Worm (Caenorhabditis elegans) whole organism, L3 larva: ENCODE results near the gene F54D10.9.

Experiments used
- R02D3.7 ChIP-seq: fragments of 150-350 bp; optimal IDR thresholded peaks from 2 replicates; lab custom pipeline; 2014; ENCODE audit warnings: missing biosample characterization, missing genetic modification characterization
- aly-2 ChIP-seq: fragments of 150-350 bp; optimal IDR thresholded peaks from 2 replicates; lab custom pipeline; 2014; ENCODE audit warnings: missing biosample characterization, missing genetic modification characterization
- ama-1 ChIP-seq: fragments of 150-350 bp; optimal IDR thresholded peaks from 2 replicates; lab custom pipeline; 2018
- ceh-28 ChIP-seq: fragments of 150-350 bp; optimal IDR thresholded peaks from 2 replicates; lab custom pipeline; 2014; ENCODE audit warnings: missing biosample characterization, missing genetic modification reagents, missing genetic modification characterization
- ceh-9 ChIP-seq: sonication (generic microtip); optimal IDR thresholded peaks from 2 replicates; lab custom pipeline; 2018; ENCODE audit warnings: missing biosample characterization, missing genetic modification characterization
- daf-12 ChIP-seq: fragments of 150-350 bp; optimal IDR thresholded peaks from 2 replicates; lab custom pipeline; 2014; ENCODE audit warnings: missing biosample characterization, missing genetic modification reagents, missing genetic modification characterization
- egl-5 ChIP-seq: fragments of 150-350 bp; optimal IDR thresholded peaks from 2 replicates; lab custom pipeline; 2017; ENCODE audit warnings: missing biosample characterization, missing genetic modification reagents, missing genetic modification characterization, inconsistent platforms
- elt-1 ChIP-seq: fragments of 150-350 bp; optimal IDR thresholded peaks from 2 replicates; lab custom pipeline; 2014; ENCODE audit warnings: missing biosample characterization, missing genetic modification characterization
- elt-2 ChIP-seq: sonication (generic microtip); optimal IDR thresholded peaks from 2 replicates; lab custom pipeline; 2016; ENCODE audit warnings: missing genetic modification reagents, mild to moderate bottlenecking, missing genetic modification characterization, missing compliant biosample characterization
- elt-3 ChIP-seq, 3 experiments: fragments of 150-350 bp in 1 of 3; sonication (generic microtip) in 2 of 3; optimal IDR thresholded peaks; 2 replicates in 2 of 3; 4 replicates in 1 of 3; lab custom pipeline; 2014 to 2017; ENCODE audit warnings: missing biosample characterization in 3 of 3, missing genetic modification characterization in 3 of 3
- eor-1 ChIP-seq, 2 experiments: fragments of 150-350 bp; optimal IDR thresholded peaks; 2 replicates each; lab custom pipeline; 2014 to 2018; ENCODE audit warnings: missing biosample characterization in 2 of 2, missing genetic modification characterization in 2 of 2
- fkh-10 ChIP-seq: sonication (generic microtip); optimal IDR thresholded peaks from 2 replicates; lab custom pipeline; 2017; ENCODE audit warnings: missing biosample characterization, missing genetic modification reagents, missing genetic modification characterization
- fkh-2 ChIP-seq: fragments of 150-350 bp; optimal IDR thresholded peaks from 2 replicates; lab custom pipeline; 2014; ENCODE audit warnings: missing biosample characterization, missing genetic modification reagents, missing genetic modification characterization
- fos-1 ChIP-seq: fragments of 150-350 bp; optimal IDR thresholded peaks from 2 replicates; lab custom pipeline; 2014; ENCODE audit warnings: missing biosample characterization, missing genetic modification characterization
- jun-1 ChIP-seq: fragments of 150-350 bp; optimal IDR thresholded peaks from 2 replicates; lab custom pipeline; 2014; ENCODE audit warnings: missing biosample characterization, missing genetic modification reagents, missing genetic modification characterization
- lin-15B ChIP-seq: fragments of 150-350 bp; optimal IDR thresholded peaks from 2 replicates; lab custom pipeline; 2014; ENCODE audit warnings: missing biosample characterization, missing genetic modification characterization
- lin-39 ChIP-seq: fragments of 150-350 bp; optimal IDR thresholded peaks from 2 replicates; lab custom pipeline; 2018; ENCODE audit warnings: missing biosample characterization, missing genetic modification reagents, missing genetic modification characterization
- nfya-1 ChIP-seq: sonication (generic microtip); optimal IDR thresholded peaks from 2 replicates; lab custom pipeline; 2017; ENCODE audit warnings: missing genetic modification characterization, mild to moderate bottlenecking, missing compliant biosample characterization, antibody characterized with exemption, moderate library complexity; ENCODE audit not compliant: insufficient read depth
- nhr-11 ChIP-seq: fragments of 150-350 bp; optimal IDR thresholded peaks from 2 replicates; lab custom pipeline; 2014; ENCODE audit warnings: missing biosample characterization, missing genetic modification characterization
- nhr-23 ChIP-seq: fragments of 150-350 bp; optimal IDR thresholded peaks from 2 replicates; lab custom pipeline; 2014; ENCODE audit warnings: missing biosample characterization, missing genetic modification reagents, missing genetic modification characterization
- nhr-237 ChIP-seq: fragments of 150-350 bp; optimal IDR thresholded peaks from 2 replicates; lab custom pipeline; 2014; ENCODE audit warnings: missing biosample characterization, missing genetic modification characterization
- nhr-25 ChIP-seq: sonication (generic microtip); optimal IDR thresholded peaks from 2 replicates; lab custom pipeline; 2017; ENCODE audit warnings: missing biosample characterization, missing genetic modification characterization
- nhr-28 ChIP-seq: fragments of 150-350 bp; optimal IDR thresholded peaks from 2 replicates; lab custom pipeline; 2014; ENCODE audit warnings: missing biosample characterization, missing genetic modification characterization
- nhr-43 ChIP-seq: sonication (generic microtip); optimal IDR thresholded peaks from 2 replicates; lab custom pipeline; 2016; ENCODE audit warnings: mild to moderate bottlenecking, missing genetic modification characterization, missing compliant biosample characterization; ENCODE audit not compliant: poor library complexity, severe bottlenecking
- nhr-67 ChIP-seq: fragments of 150-350 bp; optimal IDR thresholded peaks from 2 replicates; lab custom pipeline; 2014; ENCODE audit warnings: missing biosample characterization, missing genetic modification characterization
- nhr-77 ChIP-seq: fragments of 150-350 bp; optimal IDR thresholded peaks from 2 replicates; lab custom pipeline; 2014; ENCODE audit warnings: missing biosample characterization, missing genetic modification characterization
- pqm-1 ChIP-seq: fragments of 150-350 bp; optimal IDR thresholded peaks from 2 replicates; lab custom pipeline; 2017; ENCODE audit warnings: missing biosample characterization, missing genetic modification characterization, inconsistent platforms
- skn-1 ChIP-seq: fragments of 150-350 bp; optimal IDR thresholded peaks from 2 replicates; lab custom pipeline; 2014; ENCODE audit warnings: missing biosample characterization, missing genetic modification characterization
- tbx-2 ChIP-seq: sonication (generic microtip); optimal IDR thresholded peaks from 2 replicates; lab custom pipeline; 2016; ENCODE audit warnings: mild to moderate bottlenecking, missing genetic modification characterization, missing compliant biosample characterization
- unc-62 ChIP-seq: fragments of 150-350 bp; sonication (generic microtip); optimal IDR thresholded peaks from 4 replicates; lab custom pipeline; 2014; ENCODE audit warnings: missing biosample characterization, missing genetic modification reagents, missing genetic modification characterization
- zag-1 ChIP-seq: fragments of 150-350 bp; optimal IDR thresholded peaks from 2 replicates; lab custom pipeline; 2014; ENCODE audit warnings: missing biosample characterization, missing genetic modification characterization
- ztf-11 ChIP-seq: fragments of 150-350 bp; optimal IDR thresholded peaks from 2 replicates; lab custom pipeline; 2014; ENCODE audit warnings: missing biosample characterization, missing genetic modification characterization

The F54D10.9 gene

ce11 chrII:3810550-3810949 lies 21.7 kb downstream of the F54D10.9 start (continued):
- TF ChIP-seq fkh-10 (no peak), fkh-2 (tag; lab: Kevin White, UChicago) (no peak)

- no peak for TF ChIP-seq fkh-10
These were observed 23.6 kb downstream of the F54D10.9 start for ce11 chrII:3808643-3809042.

ce11 chrII:3808104-3808503 lies 24.2 kb downstream of the F54D10.9 start, which contains the start of gene F54D10.5:
Gene F54D10.5, minus strand, starts transcription at chrII:3808177.
- TF ChIP-seq ztf-11 (no peak), unc-62 (GFP tag; lab: Kevin White, UChicago) (no peak), ceh-9 (tag; lab: Kevin White, UChicago) (no peak), daf-12 (tag; lab: Kevin White, UChicago) (no peak), egl-5 (tag; lab: Kevin White, UChicago) (peak; percentile 30), ceh-28 (tag; lab: Kevin White, UChicago) (no peak), nhr-25 (tag; lab: Kevin White, UChicago) (peak; percentile 4), nhr-43 (tag; lab: Kevin White, UChicago) (peak; percentile 71), nhr-23 (tag; lab: Kevin White, UChicago) (peak; percentile 66), lin-15B (tag; lab: Kevin White, UChicago) (peak; percentile 71), skn-1 (tag; lab: Kevin White, UChicago) (peak; percentile 14), elt-2 (tag; lab: Kevin White, UChicago) (peak; percentile 63), nfya-1 (tag; lab: Kevin White, UChicago) (peak; percentile 89), lin-39 (tag; lab: Kevin White, UChicago) (peak; percentile 64), nhr-67 (no peak), R02D3.7 (tag; lab: Kevin White, UChicago) (peak; percentile 99), pqm-1 (tag; lab: Kevin White, UChicago) (peak; percentile 38), nhr-77 (tag; lab: Kevin White, UChicago) (no peak), nhr-237 (tag; lab: Kevin White, UChicago) (no peak), nhr-11 (tag; lab: Kevin White, UChicago) (no peak)
- TF ChIP-seq, all 47 proteins: peak for 11

DNA sequence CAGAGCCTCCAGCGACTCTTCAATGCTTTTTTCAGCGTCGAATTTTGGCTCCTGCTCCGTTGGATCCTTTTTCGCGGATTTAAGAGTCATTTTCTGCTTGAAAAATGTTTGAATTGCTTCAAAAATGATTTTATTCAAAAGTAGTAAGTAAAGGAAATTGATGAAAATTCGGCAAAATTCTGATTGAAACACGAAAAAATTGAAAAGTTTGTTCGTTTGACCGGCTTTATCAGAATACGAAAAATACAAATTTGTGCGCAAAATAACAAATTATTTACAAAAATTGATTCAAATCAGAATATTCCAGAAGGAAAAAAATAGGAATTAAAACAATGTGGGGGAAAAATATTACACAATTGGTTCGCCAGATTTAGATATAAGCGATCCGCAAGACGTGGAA lies 25.3 kb downstream of the F54D10.9 start, which contains the start of gene F54D10.4:
Gene F54D10.4, minus strand, starts transcription at position 101 of the 400 bp plus-strand sequence.
- no peak for TF ChIP-seq elt-3 (tag; optimal IDR thresholded peaks at IDR 0.05; lab: Kevin White, UChicago)
- no peak for TF ChIP-seq skn-1 (tag; lab: Kevin White, UChicago)
- TF ChIP-seq nhr-28 (tag; lab: Kevin White, UChicago), result no peak

DNA sequence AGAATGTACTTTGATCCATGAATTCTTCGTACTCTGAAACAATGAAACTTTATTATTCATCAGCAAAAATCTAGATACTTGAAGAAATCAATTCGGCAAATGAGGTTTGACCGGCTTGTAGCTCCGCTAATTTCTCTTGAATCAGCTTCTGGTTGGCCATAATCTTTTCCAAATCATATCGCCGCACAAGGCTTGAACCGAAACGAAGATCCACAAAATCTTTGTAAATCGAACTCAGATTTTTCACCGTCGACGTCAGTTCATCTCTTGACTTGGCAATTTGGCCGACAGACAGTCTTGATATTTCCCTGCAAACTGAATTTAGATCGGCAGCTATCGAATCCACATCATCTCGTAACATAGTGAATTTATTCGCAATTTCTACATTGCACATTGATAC lies 26.8 kb downstream of the F54D10.9 start:
- TF ChIP-seq fkh-10, result no peak
- TF ChIP-seq nhr-23 (tag; lab: Kevin White, UChicago), result no peak
- TF ChIP-seq elt-1 (tag; lab: Kevin White, UChicago), result no peak
- TF ChIP-seq fos-1 (tag; lab: Kevin White, UChicago), result no peak
- no peak for TF ChIP-seq eor-1 (tag; optimal IDR thresholded peaks at IDR 0.05; lab: Kevin White, UChicago)
- TF ChIP-seq egl-5 (tag; lab: Kevin White, UChicago), result no peak
- no peak for TF ChIP-seq ama-1 (lab: Kevin White, UChicago)

DNA sequence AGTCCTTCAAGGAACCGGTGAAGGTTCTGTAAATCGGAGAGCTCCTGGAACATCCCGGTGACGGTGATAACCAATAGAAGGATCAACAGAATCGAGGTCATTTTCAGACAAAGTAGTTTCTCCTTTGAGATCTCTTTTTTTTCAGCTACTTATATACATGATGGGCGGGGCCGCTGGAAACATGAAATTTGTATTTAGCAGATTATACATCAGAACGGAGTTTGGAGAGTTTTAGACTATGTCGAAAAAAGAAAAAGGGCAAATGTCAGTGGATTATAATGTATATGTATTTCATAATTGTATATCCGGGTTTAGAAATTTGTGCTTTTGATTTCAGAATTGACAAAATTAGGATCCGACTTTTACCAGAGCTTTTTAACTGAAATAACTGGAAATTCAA lies 29.1 kb downstream of the F54D10.9 start, which contains the start of gene ins-32:
Gene ins-32, minus strand, starts transcription at position 101 of the 400 bp plus-strand sequence.
- TF ChIP-seq tbx-2, result no peak
- no peak for TF ChIP-seq nhr-43 (tag; lab: Kevin White, UChicago)
- no peak for TF ChIP-seq zag-1
- TF ChIP-seq lin-15B (tag; lab: Kevin White, UChicago), result no peak
- no peak for TF ChIP-seq unc-62 (GFP tag; lab: Kevin White, UChicago)
- no peak for TF ChIP-seq R02D3.7 (tag; lab: Kevin White, UChicago)
- no peak for TF ChIP-seq nhr-11 (tag; lab: Kevin White, UChicago)
- TF ChIP-seq nhr-28 (tag; lab: Kevin White, UChicago), result no peak
- no peak for TF ChIP-seq eor-1 (tag; optimal IDR thresholded peaks at IDR 0.05; lab: Kevin White, UChicago)
- no peak for TF ChIP-seq aly-2 (tag; lab: Kevin White, UChicago)
- TF ChIP-seq skn-1 (tag; lab: Kevin White, UChicago), result no peak
- TF ChIP-seq jun-1 (tag; lab: Kevin White, UChicago), result no peak
- TF ChIP-seq, all 47 proteins: peak for 0
